Fruit fly (Drosophila melanogaster) whole organism, embryonic: ENCODE data around the gene Nlg4.

Experiments used
- Aef1 ChIP-seq: fragments of 200-800 bp; sonication (Bioruptor generic); IDR thresholded peaks from 3 replicates; pipeline ENCODE4 v1.3.6; 2022; ENCODE audit warnings: missing biosample characterization, missing genetic modification characterization
- CG10366 ChIP-seq: fragments of 200-800 bp; sonication (Bioruptor generic); IDR thresholded peaks from 2 replicates; pipeline ENCODE4 v1.3.6; 2022; ENCODE audit warnings: missing biosample characterization, missing genetic modification characterization
- CG10543 ChIP-seq: fragments of 200-800 bp; sonication (Bioruptor generic); optimal IDR thresholded peaks from 3 replicates; lab custom pipeline; 2017; ENCODE audit warnings: missing biosample characterization, mild to moderate bottlenecking, missing genetic modification characterization, moderate library complexity
- CG11398 ChIP-seq: fragments of 200-800 bp; sonication (Bioruptor generic); optimal IDR thresholded peaks from 2 replicates; lab custom pipeline; 2016; ENCODE audit warnings: missing biosample characterization, missing genetic modification characterization
- CG11456 ChIP-seq: fragments of 200-800 bp; sonication (Bioruptor generic); IDR thresholded peaks from 3 replicates; pipeline ENCODE4 v1.3.6; 2022; ENCODE audit warnings: missing biosample characterization, missing genetic modification characterization
- CG11560 ChIP-seq: fragments of 200-800 bp; sonication (Bioruptor generic); IDR thresholded peaks from 3 replicates; pipeline ENCODE4 v1.3.6; 2022; ENCODE audit warnings: missing biosample characterization, missing genetic modification characterization
- CG12744 ChIP-seq: fragments of 200-800 bp; sonication (Bioruptor generic); optimal IDR thresholded peaks from 2 replicates; lab custom pipeline; 2016; ENCODE audit warnings: missing biosample characterization, missing genetic modification characterization
- CG13287 ChIP-seq: fragments of 200-800 bp; sonication (Bioruptor generic); IDR thresholded peaks from 2 replicates; pipeline ENCODE4 v1.3.6; 2022; ENCODE audit warnings: missing biosample characterization, missing genetic modification characterization; ENCODE audit not compliant: partially characterized antibody
- CG13296 ChIP-seq: fragments of 200-800 bp; sonication (Bioruptor generic); optimal IDR thresholded peaks from 3 replicates; lab custom pipeline; 2018; ENCODE audit warnings: missing biosample characterization, mild to moderate bottlenecking, missing genetic modification characterization
- CG14667 ChIP-seq: fragments of 200-800 bp; sonication (Bioruptor generic); IDR thresholded peaks from 2 replicates; pipeline ENCODE4 v1.3.6; 2022; ENCODE audit warnings: missing biosample characterization, missing genetic modification characterization
- CG14860 ChIP-seq: fragments of 200-800 bp; sonication (Bioruptor generic); IDR thresholded peaks from 3 replicates; pipeline ENCODE4 v1.3.6; 2022; ENCODE audit warnings: missing biosample characterization, missing genetic modification characterization; ENCODE audit not compliant: partially characterized antibody
- CG1529 ChIP-seq: fragments of 200-800 bp; sonication (Bioruptor generic); optimal IDR thresholded peaks from 3 replicates; lab custom pipeline; 2018; ENCODE audit warnings: missing biosample characterization, missing genetic modification characterization
- CG1647 ChIP-seq: fragments of 200-800 bp; sonication (Bioruptor generic); optimal IDR thresholded peaks from 3 replicates; lab custom pipeline; 2016; ENCODE audit warnings: missing biosample characterization, missing genetic modification characterization
- CG16813 ChIP-seq: fragments of 200-800 bp; sonication (Bioruptor generic); IDR thresholded peaks from 3 replicates; pipeline ENCODE4 v1.3.6; 2022; ENCODE audit warnings: missing biosample characterization, missing genetic modification characterization; ENCODE audit not compliant: partially characterized antibody
- CG17568 ChIP-seq: fragments of 200-800 bp; sonication (Bioruptor generic); optimal IDR thresholded peaks from 2 replicates; lab custom pipeline; 2018; ENCODE audit warnings: missing biosample characterization, mild to moderate bottlenecking, missing genetic modification characterization, moderate library complexity
- CG17612 ChIP-seq: fragments of 200-800 bp; sonication (Bioruptor generic); IDR thresholded peaks from 2 replicates; pipeline ENCODE4 v1.3.6; 2022; ENCODE audit warnings: missing biosample characterization, missing genetic modification characterization
- CG33213 ChIP-seq: fragments of 200-800 bp; sonication (Bioruptor generic); optimal IDR thresholded peaks from 3 replicates; lab custom pipeline; 2016; ENCODE audit warnings: missing biosample characterization, missing genetic modification characterization
- CG34376 ChIP-seq: fragments of 200-800 bp; sonication (Bioruptor generic); optimal IDR thresholded peaks from 2 replicates; lab custom pipeline; 2018; ENCODE audit warnings: missing biosample characterization, mild to moderate bottlenecking, missing genetic modification characterization
- CG3995 ChIP-seq: fragments of 200-800 bp; sonication (Bioruptor generic); optimal IDR thresholded peaks from 3 replicates; lab custom pipeline; 2016; ENCODE audit warnings: missing biosample characterization, missing genetic modification characterization
- CG6654 ChIP-seq: fragments of 200-800 bp; sonication (Bioruptor generic); optimal IDR thresholded peaks from 2 replicates; lab custom pipeline; 2017; ENCODE audit warnings: missing biosample characterization, mild to moderate bottlenecking, missing genetic modification characterization
- CG7839 ChIP-seq: fragments of 200-800 bp; sonication (Bioruptor generic); optimal IDR thresholded peaks from 3 replicates; lab custom pipeline; 2018; ENCODE audit warnings: missing biosample characterization, mild to moderate bottlenecking, missing genetic modification characterization, moderate library complexity
- CG8290 ChIP-seq, 3 experiments: fragments of 200-800 bp; sonication (Bioruptor generic); optimal IDR thresholded peaks; 2 replicates each; lab custom pipeline; 2016 to 2019; ENCODE audit warnings: missing biosample characterization in 3 of 3, missing genetic modification characterization in 3 of 3, mild to moderate bottlenecking in 2 of 3, moderate library complexity in 1 of 3
- CG8478 ChIP-seq: fragments of >200 bp; optimal IDR thresholded peaks from 2 replicates; lab custom pipeline; 2018
- CG8944 ChIP-seq: fragments of 200-800 bp; sonication (Bioruptor generic); optimal IDR thresholded peaks from 3 replicates; lab custom pipeline; 2016; ENCODE audit warnings: missing biosample characterization, missing genetic modification characterization
- CG9817 ChIP-seq: fragments of 200-800 bp; sonication (Bioruptor generic); optimal IDR thresholded peaks from 2 replicates; lab custom pipeline; 2018; ENCODE audit warnings: missing biosample characterization, mild to moderate bottlenecking, missing genetic modification characterization, moderate library complexity
- D ChIP-seq, 2 experiments: fragments of 200-800 bp in 1 of 2; fragments of >200 bp in 1 of 2; sonication (Bioruptor generic) in 1 of 2; optimal IDR thresholded peaks; 2 replicates in 1 of 2; 3 replicates in 1 of 2; lab custom pipeline; 2017; ENCODE audit warnings: mild to moderate bottlenecking in 1 of 2, missing biosample characterization in 1 of 2, missing genetic modification characterization in 1 of 2, missing genetic modification reagents in 1 of 2
- D19A ChIP-seq: fragments of 200-800 bp; optimal IDR thresholded peaks from 3 replicates; lab custom pipeline; 2019; ENCODE audit warnings: missing biosample characterization, mild to moderate bottlenecking, missing genetic modification characterization, moderate library complexity
- D19B ChIP-seq: fragments of 200-800 bp; sonication (Bioruptor generic); optimal IDR thresholded peaks from 2 replicates; lab custom pipeline; 2017; ENCODE audit warnings: missing biosample characterization, mild to moderate bottlenecking, missing genetic modification characterization
- Ets65A ChIP-seq: fragments of 200-800 bp; sonication (Bioruptor generic); peaks from one replicate; lab custom pipeline; 2016; ENCODE audit warnings: missing biosample characterization, missing genetic modification characterization
- H15 ChIP-seq: fragments of 200-800 bp; sonication (Bioruptor generic); IDR thresholded peaks from 3 replicates; pipeline ENCODE4 v1.3.6; 2022; ENCODE audit warnings: missing biosample characterization, missing genetic modification characterization
- HLH4C ChIP-seq: fragments of 200-800 bp; sonication (Bioruptor generic); IDR thresholded peaks from 3 replicates; pipeline ENCODE4 v1.3.6; 2022; ENCODE audit warnings: missing biosample characterization, missing genetic modification characterization; ENCODE audit not compliant: partially characterized antibody
- HmgD ChIP-seq: fragments of 200-800 bp; sonication (Bioruptor generic); optimal IDR thresholded peaks from 3 replicates; lab custom pipeline; 2016; ENCODE audit warnings: missing biosample characterization, missing genetic modification characterization
- Hr39 ChIP-seq: fragments of >200 bp; optimal IDR thresholded peaks from 2 replicates; lab custom pipeline; 2017
- Sry-δ ChIP-seq: fragments of 200-800 bp; sonication (Bioruptor generic); optimal IDR thresholded peaks from 2 replicates; lab custom pipeline; 2016; ENCODE audit warnings: missing biosample characterization, missing genetic modification characterization
- Stat92E ChIP-seq, 3 experiments: fragments of >200 bp in 2 of 3; fragments of 200-800 bp in 1 of 3; sonication (Bioruptor generic) in 1 of 3; optimal IDR thresholded peaks; 2 replicates each; lab custom pipeline; 2017 to 2019; ENCODE audit warnings: missing biosample characterization in 3 of 3, missing genetic modification characterization in 3 of 3, mild to moderate bottlenecking in 1 of 3, moderate library complexity in 1 of 3
- al ChIP-seq: fragments of 200-800 bp; sonication (Bioruptor generic); IDR thresholded peaks from 2 replicates; pipeline ENCODE4 v1.3.6; 2022; ENCODE audit warnings: missing biosample characterization, missing genetic modification characterization
- ase ChIP-seq: fragments of 200-800 bp; sonication (Bioruptor generic); IDR thresholded peaks from 3 replicates; pipeline ENCODE4 v1.3.6; 2022; ENCODE audit warnings: missing biosample characterization, missing genetic modification characterization
- az2 ChIP-seq: fragments of 200-800 bp; sonication (Bioruptor generic); optimal IDR thresholded peaks from 3 replicates; lab custom pipeline; 2016; ENCODE audit warnings: missing biosample characterization, missing genetic modification characterization
- her ChIP-seq: fragments of 200-800 bp; sonication (Bioruptor generic); optimal IDR thresholded peaks from 2 replicates; lab custom pipeline; 2016; ENCODE audit warnings: missing biosample characterization, missing genetic modification characterization
- knrl ChIP-seq: fragments of 200-800 bp; sonication (Bioruptor generic); IDR thresholded peaks from 3 replicates; pipeline ENCODE4 v1.3.6; 2022; ENCODE audit warnings: missing biosample characterization, missing genetic modification characterization; ENCODE audit not compliant: partially characterized antibody
- oc ChIP-seq: fragments of 200-800 bp; sonication (Bioruptor generic); optimal IDR thresholded peaks from 2 replicates; lab custom pipeline; 2018; ENCODE audit warnings: missing biosample characterization, mild to moderate bottlenecking, missing genetic modification characterization, moderate library complexity
- org-1 ChIP-seq: fragments of 200-800 bp; sonication (Bioruptor generic); optimal IDR thresholded peaks from 2 replicates; lab custom pipeline; 2017; ENCODE audit warnings: missing biosample characterization, missing genetic modification characterization
- pan ChIP-seq, 4 experiments: fragments of >200 bp in 3 of 4; fragments of 200-800 bp in 1 of 4; sonication (Bioruptor generic) in 1 of 4; optimal IDR thresholded peaks in 3 of 4; IDR thresholded peaks in 1 of 4; 2 replicates each; pipeline versions ENCODE4 v1.3.6 to Lab custom; 2017 to 2022; ENCODE audit warnings: missing biosample characterization in 2 of 4, missing genetic modification characterization in 2 of 4, mixed read lengths in 1 of 4
- pfk ChIP-seq: fragments of 200-800 bp; sonication (Bioruptor generic); optimal IDR thresholded peaks from 2 replicates; lab custom pipeline; 2018; ENCODE audit warnings: missing biosample characterization, mild to moderate bottlenecking, missing genetic modification characterization, moderate library complexity
- pho ChIP-seq: fragments of 200-800 bp; sonication (Bioruptor generic); optimal IDR thresholded peaks from 2 replicates; lab custom pipeline; 2016; ENCODE audit warnings: missing biosample characterization, missing genetic modification characterization
- prd ChIP-seq, 3 experiments: fragments of >200 bp in 2 of 3; fragments of 200-800 bp in 1 of 3; sonication (Bioruptor generic) in 1 of 3; optimal IDR thresholded peaks in 2 of 3; IDR thresholded peaks in 1 of 3; 2 replicates in 2 of 3; 3 replicates in 1 of 3; pipeline versions ENCODE4 v1.3.6 to Lab custom; 2017 to 2022; ENCODE audit warnings: missing biosample characterization in 1 of 3, missing genetic modification characterization in 1 of 3
- tin ChIP-seq: fragments of 200-800 bp; sonication (Bioruptor generic); optimal IDR thresholded peaks from 3 replicates; lab custom pipeline; 2016; ENCODE audit warnings: missing biosample characterization, missing genetic modification characterization
- twi ChIP-seq: fragments of 200-800 bp; optimal IDR thresholded peaks from 2 replicates; lab custom pipeline; 2019; ENCODE audit warnings: missing biosample characterization, mild to moderate bottlenecking, missing genetic modification characterization, moderate library complexity

The Nlg4 gene

dm6 chr3R:20253002-20253584 lies 48.5 kb downstream of the Nlg4 start (continued):
- TF ChIP-seq CG14860 (GFP tag; lab: Robert Waterston, UW): no peak
- TF ChIP-seq pan (optimal IDR thresholded peaks at IDR 0.05; lab: Kevin White, UChicago): no peak
- TF ChIP-seq pan (GFP tag; optimal IDR thresholded peaks at IDR 0.05 in 1 of 2, IDR thresholded peaks at IDR 0.05 in 1 of 2): peak in 1 of 2 experiments; percentile 94
- TF ChIP-seq pfk: no peak
- peak; percentile 85 for TF ChIP-seq CG8944 (GFP tag; lab: Kevin White, UChicago)
- TF ChIP-seq CG33213 (GFP tag; lab: Kevin White, UChicago): peak; percentile 82
- TF ChIP-seq HLH4C: no peak
- TF ChIP-seq CG9817 (tag; lab: Kevin White, UChicago): peak; percentile 78
- peak; percentile 86 for TF ChIP-seq CG7839 (tag; lab: Kevin White, UChicago)
- peak; percentile 35 for TF ChIP-seq HmgD
- TF ChIP-seq H15 (GFP tag; lab: Robert Waterston, UW): peak; percentile 83
- no peak for TF ChIP-seq D (optimal IDR thresholded peaks at IDR 0.05; lab: Kevin White, UChicago)
- peak; percentile 73 for TF ChIP-seq D (GFP tag; optimal IDR thresholded peaks at IDR 0.05; lab: Kevin White, UChicago)
- TF ChIP-seq tin (GFP tag; lab: Kevin White, UChicago): peak; percentile 76
- TF ChIP-seq D19A (tag; lab: Kevin White, UChicago): peak; percentile 43
- TF ChIP-seq CG8290 (GFP tag; optimal IDR thresholded peaks at IDR 0.05; lab: Kevin White, UChicago): peak; percentile 33
- peak in 1 of 2 experiments; percentile 97 for TF ChIP-seq CG8290 (tag; optimal IDR thresholded peaks at IDR 0.05; lab: Kevin White, UChicago)
- peak; percentile 71; the same call in 1 of the 3 replicates for TF ChIP-seq CG11560 (tag; lab: Robert Waterston, UW)
- TF ChIP-seq CG1647: peak; percentile 80
- TF ChIP-seq Aef1 (GFP tag; lab: Robert Waterston, UW): peak; percentile 85
- TF ChIP-seq CG12744 (GFP tag; lab: Kevin White, UChicago): peak; percentile 67
- peak; percentile 64 for TF ChIP-seq CG1529 (GFP tag; lab: Kevin White, UChicago)
- TF ChIP-seq Ets65A: peak; percentile 96
- peak; percentile 28 for TF ChIP-seq CG17568 (GFP tag; lab: Kevin White, UChicago)
- TF ChIP-seq CG10366 (GFP tag; lab: Robert Waterston, UW): peak; percentile 83
- no peak for TF ChIP-seq CG8478 (lab: Kevin White, UChicago)
- peak; percentile 82 for TF ChIP-seq oc (tag; lab: Kevin White, UChicago)
- TF ChIP-seq CG11456: peak; percentile 93
- peak; percentile 48 for TF ChIP-seq CG13296 (GFP tag; lab: Kevin White, UChicago)
- peak; percentile 54 for TF ChIP-seq CG3995 (GFP tag; lab: Kevin White, UChicago)
- TF ChIP-seq al (GFP tag; lab: Robert Waterston, UW): peak; percentile 84
- peak; percentile 87 for TF ChIP-seq ase
- peak; percentile 69 for TF ChIP-seq D19B
- TF ChIP-seq CG34376 (GFP tag; lab: Kevin White, UChicago): no peak
- TF ChIP-seq Hr39 (lab: Kevin White, UChicago): no peak
- peak; percentile 81 for TF ChIP-seq pho (GFP tag; lab: Kevin White, UChicago)
- TF ChIP-seq her (GFP tag; lab: Kevin White, UChicago): peak; percentile 82
- peak; percentile 80 for TF ChIP-seq az2 (GFP tag; lab: Kevin White, UChicago)
- TF ChIP-seq CG10543: no peak
- peak; percentile 77 for TF ChIP-seq org-1 (GFP tag; lab: Kevin White, UChicago)
- no peak for TF ChIP-seq prd (optimal IDR thresholded peaks at IDR 0.05; lab: Kevin White, UChicago)
- peak; percentile 92 for TF ChIP-seq prd (GFP tag; IDR thresholded peaks at IDR 0.05; lab: Robert Waterston, UW)
- TF ChIP-seq Sry-δ (GFP tag; lab: Kevin White, UChicago): peak; percentile 40
- TF ChIP-seq CG16813 (GFP tag; lab: Robert Waterston, UW): no peak
- TF ChIP-seq CG17612: peak; percentile 76
- peak; percentile 43 for TF ChIP-seq CG6654 (GFP tag; lab: Kevin White, UChicago)
- TF ChIP-seq CG13287 (GFP tag; lab: Robert Waterston, UW): no peak; the same call in 1 of the 2 replicates
- TF ChIP-seq Stat92E (GFP tag; optimal IDR thresholded peaks at IDR 0.05; lab: Kevin White, UChicago): no peak
- TF ChIP-seq CG11398 (GFP tag; lab: Kevin White, UChicago): peak; percentile 48
- no peak for TF ChIP-seq knrl (GFP tag; lab: Robert Waterston, UW)
- no peak; the same call in 1 of the 2 replicates for TF ChIP-seq CG14667 (GFP tag; lab: Robert Waterston, UW)
- TF ChIP-seq twi (tag; lab: Kevin White, UChicago): peak; percentile 1
